Fruit fly (Drosophila melanogaster) whole organism, prepupa: Measurements from ENCODE around the gene CG15282.

Experiments
- Blimp-1 ChIP-seq: fragments of 200-800 bp; sonication (Bioruptor generic); optimal IDR thresholded peaks from 3 replicates; lab custom pipeline; 2017; ENCODE audit warnings: missing biosample characterization, missing genetic modification characterization, mild to moderate bottlenecking, moderate library complexity, missing genetic modification reagents
- CG11902 ChIP-seq: fragments of 200-800 bp; sonication (Bioruptor generic); optimal IDR thresholded peaks from 3 replicates; lab custom pipeline; 2016; ENCODE audit warnings: missing biosample characterization, missing genetic modification characterization
- CG16779 ChIP-seq: fragments of 200-800 bp; sonication (Bioruptor generic); optimal IDR thresholded peaks from 3 replicates; lab custom pipeline; 2017; ENCODE audit warnings: missing biosample characterization, mild to moderate bottlenecking, missing genetic modification characterization
- CG3032 ChIP-seq: fragments of 200-800 bp; optimal IDR thresholded peaks from 2 replicates; lab custom pipeline; 2019; ENCODE audit warnings: missing biosample characterization, mild to moderate bottlenecking, missing genetic modification characterization, moderate library complexity
- CG34406 ChIP-seq: fragments of 200-800 bp; sonication (Bioruptor generic); optimal IDR thresholded peaks from 3 replicates; lab custom pipeline; 2016; ENCODE audit warnings: missing biosample characterization, missing genetic modification characterization
- CG3919 ChIP-seq: fragments of 200-800 bp; sonication (Bioruptor generic); optimal IDR thresholded peaks from 3 replicates; lab custom pipeline; 2016; ENCODE audit warnings: missing biosample characterization, missing genetic modification characterization
- CG6163 ChIP-seq: fragments of 200-800 bp; sonication (Bioruptor generic); IDR thresholded peaks from 3 replicates; pipeline ENCODE4 v1.3.6; 2022; ENCODE audit warnings: missing biosample characterization, missing genetic modification characterization
- CG6792 ChIP-seq: fragments of 200-800 bp; sonication (Bioruptor generic); optimal IDR thresholded peaks from 3 replicates; lab custom pipeline; 2016; ENCODE audit warnings: missing biosample characterization, missing genetic modification characterization
- CG6854 ChIP-seq: fragments of 200-800 bp; sonication (Bioruptor generic); optimal IDR thresholded peaks from 2 replicates; lab custom pipeline; 2017; ENCODE audit warnings: missing biosample characterization, mild to moderate bottlenecking, missing genetic modification characterization
- CG7368 ChIP-seq: fragments of 200-800 bp; sonication (Bioruptor generic); optimal IDR thresholded peaks from 3 replicates; lab custom pipeline; 2016; ENCODE audit warnings: missing biosample characterization, missing genetic modification characterization
- CG8119 ChIP-seq: fragments of 200-800 bp; sonication (Bioruptor generic); IDR thresholded peaks from 3 replicates; pipeline ENCODE4 v1.3.6; 2022; ENCODE audit warnings: missing biosample characterization, missing genetic modification characterization
- CG8319 ChIP-seq: fragments of 200-800 bp; sonication (Bioruptor generic); optimal IDR thresholded peaks from 3 replicates; lab custom pipeline; 2016; ENCODE audit warnings: missing biosample characterization, missing genetic modification characterization
- CG8632 ChIP-seq: fragments of 200-800 bp; sonication (Bioruptor generic); optimal IDR thresholded peaks from 3 replicates; lab custom pipeline; 2016; ENCODE audit warnings: missing biosample characterization, missing genetic modification characterization
- Eip75B ChIP-seq: fragments of 200-800 bp; sonication (Bioruptor generic); optimal IDR thresholded peaks from 3 replicates; lab custom pipeline; 2016; ENCODE audit warnings: missing biosample characterization, missing genetic modification characterization
- Eip78C ChIP-seq: fragments of 200-800 bp; sonication (Bioruptor generic); peaks from one replicate; lab custom pipeline; 2016; ENCODE audit warnings: missing biosample characterization, missing genetic modification characterization
- Eip93F ChIP-seq: fragments of 200-800 bp; sonication (Bioruptor generic); optimal IDR thresholded peaks from 2 replicates; lab custom pipeline; 2016; ENCODE audit warnings: missing biosample characterization, mild to moderate bottlenecking, missing genetic modification characterization
- Ets21C ChIP-seq: fragments of 200-800 bp; sonication (Bioruptor generic); optimal IDR thresholded peaks from 3 replicates; lab custom pipeline; 2016; ENCODE audit warnings: missing biosample characterization, missing genetic modification characterization
- Gug ChIP-seq: fragments of 200-800 bp; sonication (Bioruptor generic); IDR thresholded peaks from 2 replicates; pipeline ENCODE4 v1.3.6; 2022; ENCODE audit warnings: missing biosample characterization, missing genetic modification characterization
- Hr4 ChIP-seq: fragments of 200-800 bp; sonication (Bioruptor generic); optimal IDR thresholded peaks from 3 replicates; lab custom pipeline; 2016; ENCODE audit warnings: missing biosample characterization, missing genetic modification characterization
- Sox102F ChIP-seq: fragments of 200-800 bp; sonication (Bioruptor generic); optimal IDR thresholded peaks from 2 replicates; lab custom pipeline; 2016; ENCODE audit warnings: missing biosample characterization, mild to moderate bottlenecking, missing genetic modification characterization
- Sox14 ChIP-seq: fragments of 200-800 bp; sonication (Bioruptor generic); optimal IDR thresholded peaks from 3 replicates; lab custom pipeline; 2016; ENCODE audit warnings: missing biosample characterization, missing genetic modification characterization
- Sox15 ChIP-seq: fragments of 200-800 bp; sonication (Bioruptor generic); optimal IDR thresholded peaks from 3 replicates; lab custom pipeline; 2016; ENCODE audit warnings: missing biosample characterization, missing genetic modification characterization
- acj6 ChIP-seq: fragments of 200-800 bp; sonication (Bioruptor generic); optimal IDR thresholded peaks from 3 replicates; lab custom pipeline; 2016; ENCODE audit warnings: missing biosample characterization, missing genetic modification characterization
- cyc ChIP-seq: fragments of 200-800 bp; sonication (Bioruptor generic); optimal IDR thresholded peaks from 3 replicates; lab custom pipeline; 2016; ENCODE audit warnings: missing biosample characterization, missing genetic modification characterization
- dac ChIP-seq: fragments of 200-800 bp; sonication (Bioruptor generic); optimal IDR thresholded peaks from 2 replicates; lab custom pipeline; 2017; ENCODE audit warnings: missing biosample characterization, mild to moderate bottlenecking, missing genetic modification characterization
- eg ChIP-seq: fragments of 200-800 bp; sonication (Bioruptor generic); IDR thresholded peaks from 3 replicates; pipeline ENCODE4 v1.3.6; 2022; ENCODE audit warnings: missing biosample characterization, missing genetic modification characterization
- esn ChIP-seq: fragments of 200-800 bp; sonication (Bioruptor generic); optimal IDR thresholded peaks from 2 replicates; lab custom pipeline; 2016; ENCODE audit warnings: missing biosample characterization, mild to moderate bottlenecking, missing genetic modification characterization, moderate library complexity
- fd59A ChIP-seq: fragments of 200-800 bp; sonication (Bioruptor generic); optimal IDR thresholded peaks from 2 replicates; lab custom pipeline; 2017; ENCODE audit warnings: missing biosample characterization, mild to moderate bottlenecking, missing genetic modification characterization, missing genetic modification reagents
- fkh ChIP-seq: fragments of 200-800 bp; sonication (Bioruptor generic); optimal IDR thresholded peaks from 3 replicates; lab custom pipeline; 2017; ENCODE audit warnings: missing biosample characterization, mild to moderate bottlenecking, missing genetic modification characterization, moderate library complexity
- lz ChIP-seq: fragments of 200-800 bp; sonication (Bioruptor generic); optimal IDR thresholded peaks from 3 replicates; lab custom pipeline; 2016; ENCODE audit warnings: missing biosample characterization, missing genetic modification characterization
- spab ChIP-seq: fragments of 200-800 bp; sonication (Bioruptor generic); optimal IDR thresholded peaks from 2 replicates; lab custom pipeline; 2017; ENCODE audit warnings: missing biosample characterization, mild to moderate bottlenecking, missing genetic modification characterization, missing genetic modification reagents
- svp ChIP-seq: fragments of 200-800 bp; sonication (Bioruptor generic); peaks from one replicate; lab custom pipeline; 2016; ENCODE audit warnings: missing biosample characterization, missing genetic modification characterization
- vri ChIP-seq: fragments of 200-800 bp; sonication (Bioruptor generic); optimal IDR thresholded peaks from 3 replicates; lab custom pipeline; 2016; ENCODE audit warnings: missing biosample characterization, mild to moderate bottlenecking, missing genetic modification characterization

CG15282 gene

DNA sequence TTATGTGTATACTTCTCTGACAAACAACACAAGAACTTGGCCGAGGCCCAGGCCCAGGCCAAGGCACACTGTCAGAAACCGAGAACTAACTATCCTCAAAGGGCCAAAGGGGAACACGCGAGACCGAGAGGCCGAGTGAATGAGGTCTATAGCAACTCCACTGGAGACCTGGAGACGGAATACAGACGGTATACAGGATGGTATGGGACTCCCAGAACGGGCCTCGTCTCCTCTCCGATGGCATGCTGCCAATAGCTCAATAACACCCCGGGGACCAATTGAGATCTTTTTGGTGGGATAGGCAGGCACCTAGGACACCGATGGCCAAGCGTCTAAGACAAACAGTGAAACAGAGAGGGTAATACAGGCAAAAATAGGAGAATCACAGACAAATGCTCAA is 28.7 kb upstream of the CG15282 start:
- TF ChIP-seq Sox102F (GFP tag; lab: Kevin White, UChicago) (no peak), spab (GFP tag; lab: Kevin White, UChicago) (no peak), eg (GFP tag; lab: Robert Waterston, UW) (0 out of 3 replicates have a peak, but pooled peaks have one; percentile 6), Blimp-1 (no peak), CG3919 (GFP tag; lab: Kevin White, UChicago) (no peak), CG11902 (GFP tag; lab: Kevin White, UChicago) (no peak), CG6792 (GFP tag; lab: Kevin White, UChicago) (no peak), CG6163 (GFP tag; lab: Robert Waterston, UW) (peak; percentile 27; the same call in 1 of the 3 replicates), cyc (no peak), Eip78C (GFP tag; lab: Kevin White, UChicago) (no peak)

DNA sequence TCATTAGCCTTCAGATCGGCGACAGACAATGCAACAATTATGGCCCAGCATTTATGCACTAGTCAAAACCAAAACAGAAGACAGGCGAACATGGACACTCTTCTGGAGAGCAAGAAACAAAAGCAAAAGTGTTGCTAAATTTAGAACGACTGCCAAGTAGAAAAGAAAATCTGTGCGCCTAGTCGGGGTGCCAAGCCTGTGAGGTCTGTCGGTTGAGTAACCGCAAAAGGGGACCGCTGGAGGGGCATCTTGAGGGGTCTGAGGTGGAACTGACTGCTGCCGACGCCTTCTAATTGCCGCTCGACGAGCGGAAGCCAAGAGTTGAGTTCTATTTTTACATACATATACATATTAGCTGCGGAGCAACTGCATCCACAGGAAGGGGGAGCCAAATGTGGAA is 27.3 kb upstream of the CG15282 start:
- TF ChIP-seq CG8632, result no peak
- peak; percentile 37 for TF ChIP-seq Eip78C (GFP tag; lab: Kevin White, UChicago)
- no peak for TF ChIP-seq Gug (GFP tag; lab: Robert Waterston, UW)
- TF ChIP-seq Eip75B (GFP tag; lab: Kevin White, UChicago), result no peak
- TF ChIP-seq eg (GFP tag; lab: Robert Waterston, UW), result no peak
- no peak for TF ChIP-seq CG34406 (GFP tag; lab: Kevin White, UChicago)

DNA sequence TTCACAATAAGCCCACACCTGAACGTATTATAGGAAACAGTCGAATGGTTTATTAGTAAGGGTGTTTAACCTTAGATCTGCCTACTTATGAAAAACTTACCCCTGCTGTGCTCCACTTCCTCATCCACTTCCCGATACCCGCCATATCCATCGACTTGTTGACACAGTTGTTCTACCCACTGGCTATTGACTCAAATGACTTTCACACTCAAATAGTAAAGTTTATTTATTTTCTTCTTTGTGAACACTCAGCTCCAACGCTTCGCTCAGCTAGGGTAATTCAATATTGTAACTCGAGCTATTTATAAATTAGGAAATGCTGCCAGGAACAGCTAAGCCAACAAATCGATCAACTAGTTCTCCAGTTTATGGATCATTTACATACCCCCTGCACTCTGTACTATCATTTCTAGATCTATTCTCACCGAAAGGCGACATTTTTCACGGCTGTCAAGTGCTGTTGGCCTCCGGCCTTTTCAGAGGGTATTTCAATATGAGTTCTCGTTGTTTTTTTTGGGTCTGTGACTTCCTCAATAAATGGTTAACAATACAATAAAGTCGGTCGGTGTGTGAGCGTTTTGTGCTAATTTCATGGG is 26.5 kb upstream of the CG15282 start:
- TF ChIP-seq cyc (no peak), CG3032 (tag; lab: Kevin White, UChicago) (no peak), vri (GFP tag; lab: Kevin White, UChicago) (peak; percentile 76), Eip78C (GFP tag; lab: Kevin White, UChicago) (peak; percentile 30), Sox14 (GFP tag; lab: Kevin White, UChicago) (no peak), Ets21C (GFP tag; lab: Kevin White, UChicago) (no peak), Eip75B (GFP tag; lab: Kevin White, UChicago) (no peak), Gug (GFP tag; lab: Robert Waterston, UW) (no peak), Eip93F (GFP tag; lab: Kevin White, UChicago) (no peak), fkh (GFP tag; lab: Kevin White, UChicago) (peak; percentile 99)
- TF ChIP-seq, all 60 proteins: peak for 3

DNA sequence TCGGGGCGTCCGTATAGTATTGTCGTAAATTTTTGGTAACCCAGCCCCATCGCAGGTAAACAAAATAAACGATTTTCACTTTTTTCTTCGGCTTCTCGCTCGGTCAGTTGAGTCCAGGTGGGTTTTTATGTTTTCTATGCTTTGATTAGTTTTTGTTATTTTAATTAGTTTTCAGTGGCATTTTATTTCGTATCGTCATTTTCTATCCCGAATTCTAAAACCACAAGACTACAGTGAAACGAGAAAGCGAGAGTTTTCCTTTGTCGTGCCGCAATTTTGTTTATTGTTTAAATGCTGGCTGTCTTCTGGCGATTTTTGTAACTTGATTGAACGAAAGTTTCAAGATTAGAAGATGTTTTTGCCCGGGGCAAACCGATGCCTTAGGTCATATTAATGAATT is 24.9 kb upstream of the CG15282 start:
- TF ChIP-seq Hr4 (no peak), CG16779 (no peak), CG6792 (GFP tag; lab: Kevin White, UChicago) (no peak), CG8319 (GFP tag; lab: Kevin White, UChicago) (no peak), CG11902 (GFP tag; lab: Kevin White, UChicago) (no peak), CG7368 (no peak), svp (GFP tag; lab: Kevin White, UChicago) (no peak), esn (GFP tag; lab: Kevin White, UChicago) (no peak), lz (no peak), Sox15 (GFP tag; lab: Kevin White, UChicago) (no peak), CG8119 (GFP tag; lab: Robert Waterston, UW) (no peak), Sox102F (GFP tag; lab: Kevin White, UChicago) (no peak), fd59A (GFP tag; lab: Kevin White, UChicago) (no peak), vri (GFP tag; lab: Kevin White, UChicago) (no peak), acj6 (GFP tag; lab: Kevin White, UChicago) (no peak), dac (no peak), Eip93F (GFP tag; lab: Kevin White, UChicago) (no peak), CG6854 (GFP tag; lab: Kevin White, UChicago) (no peak)
